Worm (Caenorhabditis elegans) whole organism, late embryonic: Measurements from ENCODE around the gene C28H8.2.

Source experiments
- ceh-19 ChIP-seq: fragments of 200-800 bp; sonication (Bioruptor generic); optimal IDR thresholded peaks from 2 replicates; lab custom pipeline; 2018; ENCODE audit warnings: mild to moderate bottlenecking, missing genetic modification characterization, missing compliant biosample characterization
- ceh-24 ChIP-seq: sonication (generic microtip); optimal IDR thresholded peaks from 2 replicates; lab custom pipeline; 2016; ENCODE audit warnings: mild to moderate bottlenecking, missing genetic modification characterization, missing compliant biosample characterization
- che-1 ChIP-seq: sonication (generic microtip); optimal IDR thresholded peaks from 2 replicates; lab custom pipeline; 2016; ENCODE audit warnings: mild to moderate bottlenecking, missing genetic modification characterization, missing compliant biosample characterization
- elt-2 ChIP-seq: sonication (generic microtip); optimal IDR thresholded peaks from 2 replicates; lab custom pipeline; 2016; ENCODE audit warnings: missing genetic modification reagents, missing genetic modification characterization, missing compliant biosample characterization
- pha-2 ChIP-seq: sonication (generic microtip); optimal IDR thresholded peaks from 2 replicates; lab custom pipeline; 2017; ENCODE audit warnings: mild to moderate bottlenecking, missing genetic modification characterization, missing compliant biosample characterization
- pros-1 ChIP-seq: fragments of 150-350 bp; optimal IDR thresholded peaks from 2 replicates; lab custom pipeline; 2014; ENCODE audit warnings: missing biosample characterization, missing genetic modification reagents, missing genetic modification characterization
- sox-2 ChIP-seq: fragments of 200-800 bp; sonication (Bioruptor generic); IDR thresholded peaks from 2 replicates; pipeline ENCODE4 v1.3.6; 2022; ENCODE audit warnings: missing genetic modification reagents, missing genetic modification characterization, missing compliant biosample characterization
- unc-42 ChIP-seq: sonication (generic microtip); optimal IDR thresholded peaks from 2 replicates; lab custom pipeline; 2016; ENCODE audit warnings: missing genotype, missing genetic modification characterization, missing compliant biosample characterization
- unc-55 ChIP-seq: sonication (generic microtip); optimal IDR thresholded peaks from 2 replicates; lab custom pipeline; 2017; ENCODE audit warnings: missing biosample characterization, missing genetic modification reagents, missing genetic modification characterization
- ztf-16 ChIP-seq: sonication (generic microtip); optimal IDR thresholded peaks from 2 replicates; lab custom pipeline; 2017; ENCODE audit warnings: missing genetic modification characterization, missing compliant biosample characterization

C28H8.2 gene

DNA sequence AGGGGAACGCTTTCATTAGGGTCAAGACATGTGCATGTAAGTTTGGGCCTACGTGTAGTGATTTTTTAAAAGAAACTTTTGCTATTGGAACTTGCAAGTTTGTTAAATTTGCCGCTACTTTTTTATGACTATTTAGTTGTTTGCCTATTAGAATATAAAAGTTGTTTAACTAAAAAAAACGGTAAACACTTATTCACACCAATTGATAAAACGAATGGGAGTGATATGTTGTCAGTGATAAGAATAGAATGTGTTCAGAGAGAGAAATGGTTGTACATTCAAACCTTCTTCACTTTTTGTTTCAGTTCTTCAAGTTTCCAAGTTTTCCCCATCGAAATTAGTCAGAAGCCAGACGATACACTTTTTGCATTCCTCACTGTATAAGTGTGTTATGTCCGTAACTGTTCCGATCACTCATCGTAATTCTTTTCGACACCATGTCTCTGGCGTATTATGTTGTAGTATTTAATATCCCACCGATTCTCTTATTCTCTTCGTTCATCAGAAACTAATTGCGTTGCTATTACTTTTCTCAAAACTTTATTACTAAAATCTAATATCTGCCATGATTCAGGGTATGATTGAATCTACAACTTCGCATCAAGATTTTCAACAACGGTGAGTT, 45.8 kb downstream of the C28H8.2 start, which contains the start of gene dct-6:
dct-6 (plus strand) TSS at position 575 of the 625 bp plus-strand sequence.
- TF ChIP-seq elt-2 (tag; lab: Kevin White, UChicago) (peak; percentile 12), ceh-19 (GFP tag; lab: Kevin White, UChicago) (no peak)

DNA sequence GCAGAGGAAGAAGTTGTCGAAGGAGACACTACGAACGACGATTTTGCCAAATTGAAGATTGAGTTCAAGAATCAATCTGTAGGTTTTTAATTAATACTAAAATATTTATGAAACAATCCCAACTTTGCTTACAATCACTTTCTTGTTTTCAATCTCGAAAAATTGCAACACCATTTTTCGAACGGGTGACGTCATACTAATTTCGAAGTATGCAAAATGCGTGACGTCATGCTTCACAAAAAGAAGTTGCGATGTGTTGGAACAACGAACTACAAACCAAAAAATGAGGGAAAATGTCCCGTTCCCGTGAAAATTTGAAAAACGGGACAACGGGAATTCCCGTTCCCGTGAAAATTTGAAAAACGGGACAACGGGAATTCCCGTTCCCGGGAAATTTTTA, 47.5 kb downstream of the C28H8.2 start:
- no peak for TF ChIP-seq sox-2 (GFP tag; lab: Robert Waterston, UW)
- TF ChIP-seq unc-55 (GFP tag; lab: Kevin White, UChicago) = no peak
- no peak for TF ChIP-seq unc-42 (tag; lab: Kevin White, UChicago)
- TF ChIP-seq pros-1 (tag; lab: Kevin White, UChicago) = no peak
- no peak for TF ChIP-seq pha-2 (tag; lab: Kevin White, UChicago)
- no peak for TF ChIP-seq che-1 (tag; lab: Kevin White, UChicago)
- no peak for TF ChIP-seq ztf-16 (tag; lab: Kevin White, UChicago)
- TF ChIP-seq ceh-24 (tag; lab: Kevin White, UChicago) = no peak
